Worm (Caenorhabditis elegans) whole organism, late embryonic: ENCODE data around the gene cyp-25A3.
A peak's percentile ranks its signal among the peaks of the same experiment; 100 is the strongest.

Source experiments
- F13H6.1 ChIP-seq: sonication (generic microtip); optimal IDR thresholded peaks from 2 replicates; lab custom pipeline; 2016; ENCODE audit warnings: missing genetic modification characterization, missing compliant biosample characterization
- K09A11.1 ChIP-seq: sonication (generic microtip); optimal IDR thresholded peaks from 2 replicates; lab custom pipeline; 2017; ENCODE audit warnings: antibody characterized with exemption, mild to moderate bottlenecking, missing genetic modification characterization, missing compliant biosample characterization; ENCODE audit not compliant: insufficient read depth
- ceh-18 ChIP-seq: sonication (generic microtip); optimal IDR thresholded peaks from 2 replicates; lab custom pipeline; 2016; ENCODE audit warnings: missing genetic modification characterization, missing compliant biosample characterization
- ceh-2 ChIP-seq: sonication (generic microtip); optimal IDR thresholded peaks from 2 replicates; lab custom pipeline; 2016; ENCODE audit warnings: missing genotype, missing genetic modification characterization, missing compliant biosample characterization
- ceh-24 ChIP-seq: sonication (generic microtip); optimal IDR thresholded peaks from 2 replicates; lab custom pipeline; 2016; ENCODE audit warnings: mild to moderate bottlenecking, missing genetic modification characterization, missing compliant biosample characterization
- ceh-30 ChIP-seq: fragments of 150-350 bp; optimal IDR thresholded peaks from 2 replicates; lab custom pipeline; 2014; ENCODE audit warnings: missing biosample characterization, missing genetic modification characterization
- ceh-34 ChIP-seq: sonication (generic microtip); optimal IDR thresholded peaks from 2 replicates; lab custom pipeline; 2016; ENCODE audit warnings: mild to moderate bottlenecking, missing genetic modification characterization, missing compliant biosample characterization
- ceh-45 ChIP-seq: fragments of 200-800 bp; sonication (Bioruptor generic); IDR thresholded peaks from 2 replicates; pipeline ENCODE4 v1.3.6; 2022; ENCODE audit warnings: missing genetic modification reagents, missing genetic modification characterization, missing compliant biosample characterization
- ceh-48 ChIP-seq: sonication (generic microtip); optimal IDR thresholded peaks from 2 replicates; lab custom pipeline; 2016; ENCODE audit warnings: missing genetic modification characterization, inconsistent platforms, missing compliant biosample characterization
- ceh-6 ChIP-seq: fragments of 200-800 bp; sonication (Bioruptor generic); optimal IDR thresholded peaks from 2 replicates; lab custom pipeline; 2018; ENCODE audit warnings: mild to moderate bottlenecking, missing genetic modification characterization, missing compliant biosample characterization
- elt-2 ChIP-seq: sonication (generic microtip); optimal IDR thresholded peaks from 2 replicates; lab custom pipeline; 2016; ENCODE audit warnings: missing genetic modification reagents, missing genetic modification characterization, missing compliant biosample characterization
- ets-4 ChIP-seq: sonication (generic microtip); optimal IDR thresholded peaks from 2 replicates; lab custom pipeline; 2016; ENCODE audit warnings: missing genetic modification characterization, missing compliant biosample characterization
- fax-1 ChIP-seq: sonication (generic microtip); optimal IDR thresholded peaks from 2 replicates; lab custom pipeline; 2016; ENCODE audit warnings: missing genotype, missing genetic modification characterization, missing compliant biosample characterization
- fkh-10 ChIP-seq: fragments of 150-350 bp; optimal IDR thresholded peaks from 2 replicates; lab custom pipeline; 2014; ENCODE audit warnings: missing biosample characterization, missing genetic modification reagents, missing genetic modification characterization
- gmeb-2 ChIP-seq: sonication (generic microtip); optimal IDR thresholded peaks from 2 replicates; lab custom pipeline; 2016; ENCODE audit warnings: missing genetic modification characterization, inconsistent platforms, missing compliant biosample characterization
- hlh-13 ChIP-seq: fragments of 200-800 bp; sonication (Bioruptor generic); optimal IDR thresholded peaks from 2 replicates; lab custom pipeline; 2018; ENCODE audit warnings: mild to moderate bottlenecking, missing genetic modification characterization, missing compliant biosample characterization
- hlh-15 ChIP-seq: sonication (generic microtip); optimal IDR thresholded peaks from 2 replicates; lab custom pipeline; 2016; ENCODE audit warnings: missing genetic modification characterization, missing compliant biosample characterization
- hlh-6 ChIP-seq: sonication (generic microtip); optimal IDR thresholded peaks from 2 replicates; lab custom pipeline; 2016; ENCODE audit warnings: missing genotype, missing genetic modification characterization, missing compliant biosample characterization
- hlh-8 ChIP-seq: sonication (generic microtip); optimal IDR thresholded peaks from 2 replicates; lab custom pipeline; 2016; ENCODE audit warnings: missing genotype, missing genetic modification characterization, missing compliant biosample characterization
- lim-6 ChIP-seq: sonication (generic microtip); optimal IDR thresholded peaks from 2 replicates; lab custom pipeline; 2016; ENCODE audit warnings: missing genetic modification characterization, missing compliant biosample characterization
- madf-2 ChIP-seq: sonication (generic microtip); optimal IDR thresholded peaks from 2 replicates; lab custom pipeline; 2017; ENCODE audit warnings: missing genetic modification characterization, missing compliant biosample characterization
- mec-3 ChIP-seq: sonication (generic microtip); optimal IDR thresholded peaks from 2 replicates; lab custom pipeline; 2016; ENCODE audit warnings: borderline replicate concordance, missing genetic modification characterization, missing compliant biosample characterization
- nfya-1 ChIP-seq: sonication (generic microtip); optimal IDR thresholded peaks from 2 replicates; lab custom pipeline; 2017; ENCODE audit warnings: missing genetic modification characterization, mild to moderate bottlenecking, missing compliant biosample characterization, antibody characterized with exemption, moderate library complexity
- nhr-11 ChIP-seq: fragments of 150-350 bp; optimal IDR thresholded peaks from 2 replicates; lab custom pipeline; 2014; ENCODE audit warnings: missing biosample characterization, missing genetic modification characterization
- nhr-232 ChIP-seq: sonication (generic microtip); optimal IDR thresholded peaks from 2 replicates; lab custom pipeline; 2016; ENCODE audit warnings: missing genetic modification characterization, missing compliant biosample characterization
- npax-4 ChIP-seq: sonication (generic microtip); optimal IDR thresholded peaks from 2 replicates; lab custom pipeline; 2016; ENCODE audit warnings: missing genetic modification characterization, missing compliant biosample characterization
- odd-2 ChIP-seq: sonication (generic microtip); optimal IDR thresholded peaks from 2 replicates; lab custom pipeline; 2017; ENCODE audit warnings: antibody characterized with exemption, mild to moderate bottlenecking, missing genetic modification characterization, missing compliant biosample characterization
- pax-1 ChIP-seq: fragments of 150-350 bp; optimal IDR thresholded peaks from 2 replicates; lab custom pipeline; 2014; ENCODE audit warnings: missing biosample characterization, missing genetic modification characterization
- pha-4 ChIP-seq: fragments of 150-350 bp; optimal IDR thresholded peaks from 2 replicates; lab custom pipeline; 2018; ENCODE audit warnings: missing biosample characterization, missing genetic modification reagents, missing genetic modification characterization
- pqm-1 ChIP-seq: sonication (generic microtip); optimal IDR thresholded peaks from 2 replicates; lab custom pipeline; 2016; ENCODE audit warnings: missing genetic modification characterization, missing compliant biosample characterization
- ref-2 ChIP-seq: sonication (generic microtip); optimal IDR thresholded peaks from 2 replicates; lab custom pipeline; 2016; ENCODE audit warnings: missing genetic modification characterization, missing compliant biosample characterization
- sdc-2 ChIP-seq: sonication (generic microtip); optimal IDR thresholded peaks from 2 replicates; lab custom pipeline; 2016; ENCODE audit warnings: missing genotype, missing genetic modification characterization, missing compliant biosample characterization
- sox-2 ChIP-seq: fragments of 200-800 bp; sonication (Bioruptor generic); IDR thresholded peaks from 2 replicates; pipeline ENCODE4 v1.3.6; 2022; ENCODE audit warnings: missing genetic modification reagents, missing genetic modification characterization, missing compliant biosample characterization
- sox-4 ChIP-seq: sonication (generic microtip); optimal IDR thresholded peaks from 2 replicates; lab custom pipeline; 2017; ENCODE audit warnings: mild to moderate bottlenecking, missing genetic modification characterization, inconsistent platforms, missing compliant biosample characterization
- tbx-2 ChIP-seq: sonication (generic microtip); optimal IDR thresholded peaks from 2 replicates; lab custom pipeline; 2016; ENCODE audit warnings: missing genetic modification characterization, missing compliant biosample characterization
- tbx-7 ChIP-seq: sonication (generic microtip); optimal IDR thresholded peaks from 2 replicates; lab custom pipeline; 2016; ENCODE audit warnings: missing genotype, missing genetic modification characterization, missing compliant biosample characterization

cyp-25A3 gene

ce11 chrIII:3801379-3801894, 38.1 kb downstream of the cyp-25A3 start (continued):
- TF ChIP-seq hlh-6 (tag; lab: Kevin White, UChicago) (no peak), pax-1 (peak; percentile 78), K09A11.1 (tag; lab: Kevin White, UChicago) (peak; percentile 71), ceh-18 (tag; lab: Kevin White, UChicago) (peak; percentile 96), nhr-11 (tag; lab: Kevin White, UChicago) (no peak), ceh-48 (tag; lab: Kevin White, UChicago) (peak; percentile 76), ets-4 (tag; lab: Kevin White, UChicago) (peak; percentile 78), nfya-1 (tag; lab: Kevin White, UChicago) (peak; percentile 98), pha-4 (no peak), mec-3 (tag; lab: Kevin White, UChicago) (no peak), tbx-2 (peak; percentile 86), ceh-6 (GFP tag; lab: Kevin White, UChicago) (no peak), sox-4 (peak; percentile 18)

- no peak for TF ChIP-seq ceh-30 (tag; lab: Kevin White, UChicago)
- TF ChIP-seq ceh-45 (GFP tag; lab: Robert Waterston, UW) = no peak
- TF ChIP-seq tbx-7 (tag; lab: Kevin White, UChicago) = no peak
- no peak for TF ChIP-seq hlh-8 (tag; lab: Kevin White, UChicago)
- no peak for TF ChIP-seq nhr-232 (tag; lab: Kevin White, UChicago)
- no peak for TF ChIP-seq hlh-13
- no peak for TF ChIP-seq sdc-2 (tag; lab: Kevin White, UChicago)
- TF ChIP-seq ceh-24 = no peak
- TF ChIP-seq hlh-15 (tag; lab: Kevin White, UChicago) = no peak
- no peak for TF ChIP-seq pqm-1
- no peak for TF ChIP-seq npax-4 (tag; lab: Kevin White, UChicago)
- no peak for TF ChIP-seq ref-2 (tag; lab: Kevin White, UChicago)
- no peak for TF ChIP-seq fax-1 (tag; lab: Kevin White, UChicago)
- no peak for TF ChIP-seq odd-2
- no peak for TF ChIP-seq fkh-10 (GFP tag; lab: Kevin White, UChicago)
- TF ChIP-seq, all 69 proteins: peak for 0
These were observed 38.6 kb downstream of the cyp-25A3 start for ce11 chrIII:3800934-3801252.

DNA sequence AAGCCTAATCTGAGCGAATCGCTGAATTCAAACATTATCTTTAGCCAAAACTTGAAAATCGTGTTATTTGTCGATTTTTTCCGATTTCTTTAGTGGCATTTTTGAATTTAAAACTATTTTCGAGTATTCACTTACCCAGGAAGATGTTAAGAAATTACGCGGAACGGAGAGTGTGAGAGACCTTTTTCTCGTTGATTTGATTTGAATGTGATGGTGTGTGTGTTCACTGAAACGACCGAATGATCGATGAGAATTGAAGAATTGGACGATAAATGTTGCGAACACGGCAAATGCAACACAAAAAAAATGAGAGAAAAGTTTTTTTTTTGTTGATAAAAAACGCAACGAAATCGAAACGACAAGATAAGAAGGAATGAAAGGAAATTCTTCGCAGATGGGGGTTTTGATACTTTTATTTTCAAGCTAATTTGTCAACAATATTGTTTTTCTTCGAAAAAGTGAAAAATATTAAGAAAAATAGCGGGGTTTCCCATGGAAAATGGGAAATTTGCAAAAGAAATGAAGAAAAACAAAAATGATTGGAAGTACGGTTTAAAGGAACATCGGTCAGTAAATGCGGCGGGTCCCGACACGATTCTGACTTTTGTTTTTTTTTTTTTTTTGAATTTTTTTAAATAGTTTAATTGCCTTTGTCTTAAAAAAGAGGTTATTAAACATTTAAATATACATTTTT, 39.1 kb downstream of the cyp-25A3 start, which contains the start of gene mtm-3:
Gene mtm-3 (minus strand): TSS at position 228 of the 694 bp plus-strand sequence.
- no peak for TF ChIP-seq F13H6.1 (tag; lab: Kevin White, UChicago)
- no peak for TF ChIP-seq madf-2 (tag; lab: Kevin White, UChicago)
- no peak for TF ChIP-seq odd-2
- TF ChIP-seq gmeb-2 = no peak
- no peak for TF ChIP-seq ceh-34 (tag; lab: Kevin White, UChicago)
- TF ChIP-seq sox-2 (GFP tag; lab: Robert Waterston, UW) = no peak
- TF ChIP-seq K09A11.1 (tag; lab: Kevin White, UChicago) = no peak
- no peak for TF ChIP-seq lim-6 (tag; lab: Kevin White, UChicago)
- no peak for TF ChIP-seq ceh-30 (tag; lab: Kevin White, UChicago)
- TF ChIP-seq sdc-2 (tag; lab: Kevin White, UChicago) = no peak

DNA sequence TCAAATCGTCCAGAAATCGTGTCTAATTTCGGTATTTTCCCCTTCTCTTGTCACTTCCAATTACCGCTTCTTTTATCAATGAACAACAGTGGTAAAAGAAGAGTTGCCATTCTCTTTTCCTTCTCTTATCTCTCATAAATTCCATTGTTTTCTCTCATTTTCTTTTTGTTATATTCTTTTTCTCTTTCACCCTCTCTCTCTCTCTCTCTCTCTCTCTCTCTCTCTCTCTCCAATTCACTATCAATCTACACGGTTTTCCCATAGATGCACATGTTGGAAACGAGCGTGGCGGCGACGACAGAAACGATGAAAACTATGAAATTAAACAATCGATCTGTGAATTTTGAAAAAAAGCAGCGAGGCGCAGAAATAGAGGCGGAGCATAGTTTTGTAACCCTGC, 40.3 kb downstream of the cyp-25A3 start:
- TF ChIP-seq ceh-2 (no peak), nfya-1 (tag; lab: Kevin White, UChicago) (peak; percentile 23), elt-2 (tag; lab: Kevin White, UChicago) (peak; percentile 28)
